Fruit fly (Drosophila melanogaster): ENCODE data around the gene CG17376.

- TF ChIP-seq CG14655 (GFP tag; optimal IDR thresholded peaks at IDR 0.05) (no peak), CG34367 (tag; optimal IDR thresholded peaks at IDR 0.05) (no peak), Pif1A (GFP tag; optimal IDR thresholded peaks at IDR 0.05) (no peak), CG4496 (GFP tag; IDR thresholded peaks at IDR 0.05) (no peak), gl (tag; optimal IDR thresholded peaks at IDR 0.05) (no peak), CG12605 (GFP tag; IDR thresholded peaks at IDR 0.05) (no peak), EcR (GFP tag; optimal IDR thresholded peaks at IDR 0.05) (no peak), CG15710 (tag; optimal IDR thresholded peaks at IDR 0.05) (no peak), CG8159 (tag; optimal IDR thresholded peaks at IDR 0.05) (no peak)
These were observed 41.2 kb downstream of the CG17376 start, which contains the start of gene CG11322 for dm6 chr2L:6759528-6759927.
